Worm (Caenorhabditis elegans): ENCODE data around the gene F54D5.17.

Gene F54D5.17

ce11 chrII:11577861-11578260, 21.4 kb downstream of the F54D5.17 start:
- TF ChIP-seq ztf-23 (GFP tag; IDR thresholded peaks at IDR 0.05) (no peak), flt-1 (GFP tag; IDR thresholded peaks at IDR 0.05) (no peak), klf-2 (GFP tag; conservative IDR thresholded peaks at IDR 0.05) (no peak), ztf-29 (GFP tag; IDR thresholded peaks at IDR 0.05) (no peak), T22C8.4 (GFP tag; IDR thresholded peaks at IDR 0.05) (no peak), tab-1 (GFP tag; IDR thresholded peaks at IDR 0.05) (no peak), ref-1 (GFP tag; conservative IDR thresholded peaks at IDR 0.05) (no peak), med-1 (GFP tag; optimal IDR thresholded peaks at IDR 0.05; ENCODE audit: insufficient read depth) (no peak), cog-1 (tag; optimal IDR thresholded peaks at IDR 0.05) (no peak)

- TF ChIP-seq klf-2 (GFP tag; conservative IDR thresholded peaks at IDR 0.05) (no peak), tab-1 (GFP tag; IDR thresholded peaks at IDR 0.05) (no peak), cog-1 (tag; optimal IDR thresholded peaks at IDR 0.05) (no peak), ref-1 (GFP tag; conservative IDR thresholded peaks at IDR 0.05) (no peak), ztf-23 (GFP tag; IDR thresholded peaks at IDR 0.05) (no peak), ztf-29 (GFP tag; IDR thresholded peaks at IDR 0.05) (no peak), flt-1 (GFP tag; IDR thresholded peaks at IDR 0.05) (no peak), med-1 (GFP tag; optimal IDR thresholded peaks at IDR 0.05; ENCODE audit: insufficient read depth) (no peak), T22C8.4 (GFP tag; IDR thresholded peaks at IDR 0.05) (no peak)
These were observed 21.9 kb downstream of the F54D5.17 start, which contains the start of gene smc-6 for ce11 chrII:11578327-11578726. smc-6 (plus strand) TSS chrII:11578716.

- TF ChIP-seq ztf-29 (GFP tag; IDR thresholded peaks at IDR 0.05) (no peak), ref-1 (GFP tag; conservative IDR thresholded peaks at IDR 0.05) (no peak), tab-1 (GFP tag; IDR thresholded peaks at IDR 0.05) (no peak), cog-1 (tag; optimal IDR thresholded peaks at IDR 0.05) (no peak), T22C8.4 (GFP tag; IDR thresholded peaks at IDR 0.05) (no peak), flt-1 (GFP tag; IDR thresholded peaks at IDR 0.05) (no peak)
These were observed 26.3 kb downstream of the F54D5.17 start, which contains the start of gene ints-7 for ce11 chrII:11582698-11583097. ints-7 (plus strand) TSS chrII:11582849.

ce11 chrII:11588304-11588703, 31.9 kb downstream of the F54D5.17 start:
- TF ChIP-seq T22C8.4 (GFP tag; IDR thresholded peaks at IDR 0.05) (no peak), ref-1 (GFP tag; conservative IDR thresholded peaks at IDR 0.05) (no peak), cog-1 (tag; optimal IDR thresholded peaks at IDR 0.05) (no peak), flt-1 (GFP tag; IDR thresholded peaks at IDR 0.05) (no peak), ztf-29 (GFP tag; IDR thresholded peaks at IDR 0.05) (no peak), tab-1 (GFP tag; IDR thresholded peaks at IDR 0.05) (no peak), med-1 (GFP tag; optimal IDR thresholded peaks at IDR 0.05; ENCODE audit: insufficient read depth) (no peak), klf-2 (GFP tag; conservative IDR thresholded peaks at IDR 0.05) (no peak), ztf-23 (GFP tag; IDR thresholded peaks at IDR 0.05) (no peak)

- TF ChIP-seq ztf-29 (GFP tag; IDR thresholded peaks at IDR 0.05) (no peak), ztf-23 (GFP tag; IDR thresholded peaks at IDR 0.05) (no peak), flt-1 (GFP tag; IDR thresholded peaks at IDR 0.05) (no peak), ref-1 (GFP tag; conservative IDR thresholded peaks at IDR 0.05) (no peak), cog-1 (tag; optimal IDR thresholded peaks at IDR 0.05) (no peak), tab-1 (GFP tag; IDR thresholded peaks at IDR 0.05) (no peak), T22C8.4 (GFP tag; IDR thresholded peaks at IDR 0.05) (no peak), med-1 (GFP tag; optimal IDR thresholded peaks at IDR 0.05; ENCODE audit: insufficient read depth) (no peak), klf-2 (GFP tag; conservative IDR thresholded peaks at IDR 0.05) (no peak)
These were observed 35.1 kb downstream of the F54D5.17 start for ce11 chrII:11591558-11591957.

ce11 chrII:11592023-11592422, 35.6 kb downstream of the F54D5.17 start, which contains the start of gene F07A11.1:
F07A11.1 (minus strand) TSS chrII:11592123.
- TF ChIP-seq cog-1 (tag; optimal IDR thresholded peaks at IDR 0.05) (no peak), med-1 (GFP tag; optimal IDR thresholded peaks at IDR 0.05; ENCODE audit: insufficient read depth) (no peak), klf-2 (GFP tag; conservative IDR thresholded peaks at IDR 0.05) (no peak), T22C8.4 (GFP tag; IDR thresholded peaks at IDR 0.05) (no peak), flt-1 (GFP tag; IDR thresholded peaks at IDR 0.05) (no peak), tab-1 (GFP tag; IDR thresholded peaks at IDR 0.05) (no peak), ztf-29 (GFP tag; IDR thresholded peaks at IDR 0.05) (no peak), ztf-23 (GFP tag; IDR thresholded peaks at IDR 0.05) (no peak), ref-1 (GFP tag; conservative IDR thresholded peaks at IDR 0.05) (no peak)

- TF ChIP-seq klf-2 (GFP tag; conservative IDR thresholded peaks at IDR 0.05) (no peak), cog-1 (tag; optimal IDR thresholded peaks at IDR 0.05) (no peak), flt-1 (GFP tag; IDR thresholded peaks at IDR 0.05) (no peak), ztf-29 (GFP tag; IDR thresholded peaks at IDR 0.05) (no peak), T22C8.4 (GFP tag; IDR thresholded peaks at IDR 0.05) (no peak), med-1 (GFP tag; optimal IDR thresholded peaks at IDR 0.05; ENCODE audit: insufficient read depth) (no peak), ztf-23 (GFP tag; IDR thresholded peaks at IDR 0.05) (no peak), tab-1 (GFP tag; IDR thresholded peaks at IDR 0.05) (no peak), ref-1 (GFP tag; conservative IDR thresholded peaks at IDR 0.05) (no peak)
These were observed 39.0 kb downstream of the F54D5.17 start, which contains the start of gene gfat-1 for ce11 chrII:11595368-11595996. gfat-1 (minus strand) TSS chrII:11595418.

- TF ChIP-seq T22C8.4 (GFP tag; IDR thresholded peaks at IDR 0.05) (no peak), flt-1 (GFP tag; IDR thresholded peaks at IDR 0.05) (no peak), med-1 (GFP tag; optimal IDR thresholded peaks at IDR 0.05; ENCODE audit: insufficient read depth) (no peak), tab-1 (GFP tag; IDR thresholded peaks at IDR 0.05) (no peak), ref-1 (GFP tag; conservative IDR thresholded peaks at IDR 0.05) (no peak), ztf-29 (GFP tag; IDR thresholded peaks at IDR 0.05) (no peak), ztf-23 (GFP tag; IDR thresholded peaks at IDR 0.05) (no peak), klf-2 (GFP tag; conservative IDR thresholded peaks at IDR 0.05) (no peak), cog-1 (tag; optimal IDR thresholded peaks at IDR 0.05) (no peak)
These were observed 39.8 kb downstream of the F54D5.17 start for ce11 chrII:11596157-11596740.

ce11 chrII:11599751-11600150, 43.3 kb downstream of the F54D5.17 start, which contains the start of gene npp-5:
npp-5 (minus strand) TSS chrII:11599809.
- TF ChIP-seq ztf-29 (GFP tag; IDR thresholded peaks at IDR 0.05) (no peak), med-1 (GFP tag; optimal IDR thresholded peaks at IDR 0.05; ENCODE audit: insufficient read depth) (no peak), ref-1 (GFP tag; conservative IDR thresholded peaks at IDR 0.05) (no peak), T22C8.4 (GFP tag; IDR thresholded peaks at IDR 0.05) (no peak), tab-1 (GFP tag; IDR thresholded peaks at IDR 0.05) (no peak), flt-1 (GFP tag; IDR thresholded peaks at IDR 0.05) (no peak)

All from whole organism, midembryonic.